Worm (Caenorhabditis elegans) whole organism, L2 larva: ENCODE results near the gene C11E4.6.

Source experiments
- ama-1 ChIP-seq: fragments of 150-350 bp; optimal IDR thresholded peaks from 2 replicates; lab custom pipeline; 2018; ENCODE audit warnings: inconsistent platforms
- ceh-82 ChIP-seq: fragments of 150-350 bp; optimal IDR thresholded peaks from 2 replicates; lab custom pipeline; 2014; ENCODE audit warnings: missing biosample characterization, missing genetic modification characterization
- egl-27 ChIP-seq: sonication (generic microtip); optimal IDR thresholded peaks from 3 replicates; lab custom pipeline; 2017; ENCODE audit warnings: missing biosample characterization, missing genetic modification reagents, missing genetic modification characterization
- elt-3 ChIP-seq: sonication (generic microtip); optimal IDR thresholded peaks from 2 replicates; lab custom pipeline; 2017; ENCODE audit warnings: missing biosample characterization, missing genetic modification characterization
- fos-1 ChIP-seq: fragments of 150-350 bp; optimal IDR thresholded peaks from 2 replicates; lab custom pipeline; 2014; ENCODE audit warnings: missing biosample characterization, missing genetic modification characterization
- nhr-10 ChIP-seq: sonication (generic microtip); optimal IDR thresholded peaks from 2 replicates; lab custom pipeline; 2017; ENCODE audit warnings: missing biosample characterization, missing genetic modification characterization
- nhr-25 ChIP-seq: fragments of 150-350 bp; sonication (generic microtip); optimal IDR thresholded peaks from 3 replicates; lab custom pipeline; 2014; ENCODE audit warnings: missing biosample characterization, missing genetic modification characterization
- nhr-77 ChIP-seq: fragments of 150-350 bp; optimal IDR thresholded peaks from 2 replicates; lab custom pipeline; 2014; ENCODE audit warnings: missing biosample characterization, missing genetic modification characterization
- snpc-4 ChIP-seq: fragments of 150-350 bp; optimal IDR thresholded peaks from 2 replicates; lab custom pipeline; 2014; ENCODE audit warnings: missing biosample characterization, missing genetic modification characterization
- unc-39 ChIP-seq: fragments of 150-350 bp; optimal IDR thresholded peaks from 2 replicates; lab custom pipeline; 2014; ENCODE audit warnings: missing biosample characterization, missing genetic modification characterization

DNA sequence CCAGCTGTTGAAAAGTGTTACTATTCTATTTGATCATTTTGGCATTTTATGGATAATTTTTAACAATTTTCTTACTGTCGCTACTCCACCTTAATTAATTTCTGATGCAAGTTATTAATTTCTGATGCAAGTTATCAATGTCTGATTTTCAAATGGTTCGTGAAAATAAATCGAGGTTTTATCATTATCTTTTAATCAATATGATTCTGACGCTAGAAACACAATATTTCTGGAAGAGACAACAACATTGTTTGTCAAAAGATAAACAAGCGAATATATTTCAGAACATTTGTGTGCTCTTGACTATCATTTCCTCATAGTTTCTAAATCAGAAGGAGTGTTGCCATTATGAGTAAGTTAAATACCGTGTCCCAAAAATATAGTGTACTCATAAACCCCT lies 43.9 kb upstream of the C11E4.6 start, which contains the start of gene F49E2.2:
- TF ChIP-seq unc-39 (tag; lab: Kevin White, UChicago) (no peak), egl-27 (tag; lab: Kevin White, UChicago) (no peak), nhr-25 (no peak), snpc-4 (tag; lab: Kevin White, UChicago) (no peak), fos-1 (no peak), nhr-10 (no peak), ama-1 (no peak), nhr-77 (tag; lab: Kevin White, UChicago) (no peak), ceh-82 (tag; lab: Kevin White, UChicago) (no peak), elt-3 (tag; lab: Kevin White, UChicago) (no peak)
